Fruit fly (Drosophila melanogaster): ENCODE data around the gene CG43089.

CG43089 gene

DNA sequence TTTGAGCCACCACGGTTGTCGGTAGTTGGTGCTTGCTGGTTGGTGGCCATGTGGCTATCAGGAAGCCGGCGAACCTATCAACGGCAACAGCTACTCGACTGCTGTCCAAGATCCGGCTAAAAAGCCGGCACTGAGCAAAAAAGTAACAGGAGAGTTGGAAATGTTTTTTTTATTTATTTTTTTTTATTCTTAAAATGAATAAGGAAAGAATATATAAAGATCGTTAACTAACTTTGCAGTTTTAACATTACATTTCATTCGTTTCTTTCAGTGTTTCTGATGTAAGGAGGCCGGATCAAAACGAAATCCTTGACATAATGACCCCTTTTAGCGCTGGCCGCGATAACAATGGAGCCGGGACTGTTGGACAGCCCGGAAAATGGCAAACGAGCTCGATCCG, 29.8 kb upstream of the CG43089 start:
- TF ChIP-seq Hr96 (GFP tag; optimal IDR thresholded peaks at IDR 0.05) (no peak), pad (GFP tag; optimal IDR thresholded peaks at IDR 0.05) (no peak), bab1 (GFP tag; optimal IDR thresholded peaks at IDR 0.05) (no peak), tj (GFP tag; optimal IDR thresholded peaks at IDR 0.05) (no peak), Crg-1 (GFP tag; optimal IDR thresholded peaks at IDR 0.05) (no peak), CG12768 (GFP tag; optimal IDR thresholded peaks at IDR 0.05) (no peak), cic (GFP tag; optimal IDR thresholded peaks at IDR 0.05) (no peak), CG1620 (GFP tag; optimal IDR thresholded peaks at IDR 0.05) (no peak), cnc (optimal IDR thresholded peaks at IDR 0.05) (no peak), kay (GFP tag; ENCODE audit: borderline replicate concordance) (no peak), CG5204 (GFP tag; optimal IDR thresholded peaks at IDR 0.05) (no peak), CG14711 (tag; optimal IDR thresholded peaks at IDR 0.05) (no peak), Clk (GFP tag; optimal IDR thresholded peaks at IDR 0.05) (no peak), ovo (GFP tag; optimal IDR thresholded peaks at IDR 0.05) (no peak), CG7101 (tag; optimal IDR thresholded peaks at IDR 0.05) (no peak), CG33017 (tag; optimal IDR thresholded peaks at IDR 0.05) (no peak), Mnt (GFP tag; optimal IDR thresholded peaks at IDR 0.05) (no peak)

DNA sequence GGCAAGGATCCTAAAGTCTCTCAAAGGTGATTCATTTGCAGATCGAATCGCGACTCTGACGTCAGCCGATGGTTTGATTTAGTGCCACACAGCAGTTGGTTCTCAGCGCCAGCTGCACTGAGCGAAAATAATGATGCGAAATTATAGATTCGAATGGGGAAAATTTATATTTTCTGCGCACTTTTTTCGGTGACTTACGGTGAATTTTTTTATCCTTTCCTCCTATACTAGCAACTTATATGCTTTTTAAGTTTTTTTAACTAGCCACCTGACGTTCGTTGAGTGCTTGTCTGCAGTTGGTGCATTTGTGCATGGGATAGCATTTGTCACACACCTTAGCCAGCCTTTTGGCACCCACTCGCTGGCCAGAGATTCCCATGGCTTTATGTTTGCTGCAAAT, 27.6 kb upstream of the CG43089 start:
- TF ChIP-seq CG33017 (tag; optimal IDR thresholded peaks at IDR 0.05) (no peak), kay (GFP tag; ENCODE audit: borderline replicate concordance) (no peak)

DNA sequence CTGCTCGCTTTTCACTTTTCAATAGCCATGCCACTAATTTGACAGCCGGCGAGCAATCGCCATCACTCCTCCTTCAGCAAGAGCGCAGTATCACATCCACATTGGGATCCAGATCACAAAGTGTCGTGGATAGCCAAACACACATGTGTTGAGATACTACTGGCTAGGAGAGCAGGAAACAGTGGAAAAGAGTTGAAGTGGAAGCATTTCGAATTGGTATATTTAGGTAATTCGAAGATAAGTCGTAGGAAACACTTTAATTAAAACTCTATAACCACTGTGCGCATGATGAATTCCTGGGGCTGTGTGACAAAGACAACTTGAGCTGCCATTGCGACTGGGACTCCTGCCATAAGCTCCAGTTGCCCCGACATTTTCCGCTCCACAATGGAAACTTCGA, 23.7 kb upstream of the CG43089 start:
- TF ChIP-seq cic (GFP tag; optimal IDR thresholded peaks at IDR 0.05) (no peak), CG1620 (GFP tag; optimal IDR thresholded peaks at IDR 0.05) (no peak), CG7101 (tag; optimal IDR thresholded peaks at IDR 0.05) (no peak), Hr96 (GFP tag; optimal IDR thresholded peaks at IDR 0.05) (no peak), toe (GFP tag; optimal IDR thresholded peaks at IDR 0.05) (no peak), CG7045 (GFP tag; optimal IDR thresholded peaks at IDR 0.05) (no peak), bab1 (GFP tag; optimal IDR thresholded peaks at IDR 0.05) (no peak), CG14711 (tag; optimal IDR thresholded peaks at IDR 0.05) (no peak), pad (GFP tag; optimal IDR thresholded peaks at IDR 0.05) (no peak), CG5204 (GFP tag; optimal IDR thresholded peaks at IDR 0.05) (no peak), CG12768 (GFP tag; optimal IDR thresholded peaks at IDR 0.05) (no peak), CG11617 (GFP tag; optimal IDR thresholded peaks at IDR 0.05) (no peak), CG33017 (tag; optimal IDR thresholded peaks at IDR 0.05) (no peak)

DNA sequence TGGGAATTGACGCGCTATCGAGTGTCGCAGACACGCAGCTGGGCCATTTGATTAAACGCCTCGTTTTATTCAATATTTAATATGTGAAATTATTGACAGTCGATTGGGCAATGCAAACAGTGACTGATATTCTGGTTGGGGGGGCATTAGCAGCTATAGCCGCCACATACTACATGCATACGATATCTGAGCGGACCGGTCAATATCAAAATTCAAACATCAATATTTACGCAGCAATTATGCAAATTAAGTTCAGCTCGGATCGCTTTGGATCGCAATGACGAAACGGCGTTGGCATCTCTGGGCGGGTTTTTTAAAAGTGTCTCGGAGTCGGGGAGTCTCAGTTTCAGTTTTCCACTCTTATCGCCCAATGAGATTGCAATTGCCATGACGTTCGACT, 22.2 kb upstream of the CG43089 start:
- TF ChIP-seq CG5204 (GFP tag; optimal IDR thresholded peaks at IDR 0.05) = no peak
- no peak for TF ChIP-seq Clk (GFP tag; optimal IDR thresholded peaks at IDR 0.05)
- no peak for TF ChIP-seq CG11617 (GFP tag; optimal IDR thresholded peaks at IDR 0.05)
- no peak for TF ChIP-seq CG7045 (GFP tag; optimal IDR thresholded peaks at IDR 0.05)
- TF ChIP-seq CG14711 (tag; optimal IDR thresholded peaks at IDR 0.05) = no peak
- no peak for TF ChIP-seq Hr96 (GFP tag; optimal IDR thresholded peaks at IDR 0.05)
- TF ChIP-seq ovo (GFP tag; optimal IDR thresholded peaks at IDR 0.05) = no peak
- no peak for TF ChIP-seq CG1620 (GFP tag; optimal IDR thresholded peaks at IDR 0.05)
- TF ChIP-seq tj (GFP tag; optimal IDR thresholded peaks at IDR 0.05) = no peak

DNA sequence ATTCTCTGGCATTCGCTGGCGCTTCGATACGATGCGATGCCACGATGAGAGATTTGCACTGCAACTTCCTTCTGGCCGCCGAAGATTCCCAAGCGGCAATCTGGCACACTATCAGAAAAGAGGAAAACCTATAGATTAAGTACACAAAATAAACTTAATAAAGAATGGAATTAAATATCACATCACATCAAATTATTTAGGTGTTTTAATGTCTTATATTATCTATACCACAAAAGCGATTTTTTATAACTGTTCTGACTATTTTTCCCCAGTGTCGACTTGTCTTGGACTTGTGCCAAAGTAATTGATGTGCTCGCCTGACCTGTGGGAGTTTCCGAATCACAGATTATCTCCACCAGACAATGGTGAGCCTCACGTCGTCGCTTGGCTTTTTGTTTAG, 18.4 kb upstream of the CG43089 start:
- TF ChIP-seq CG14711 (tag; optimal IDR thresholded peaks at IDR 0.05) = no peak
- no peak for TF ChIP-seq CG7101 (tag; optimal IDR thresholded peaks at IDR 0.05)
- no peak for TF ChIP-seq CG5204 (GFP tag; optimal IDR thresholded peaks at IDR 0.05)
- no peak for TF ChIP-seq Crg-1 (GFP tag; optimal IDR thresholded peaks at IDR 0.05)
- no peak for TF ChIP-seq Hr96 (GFP tag; optimal IDR thresholded peaks at IDR 0.05)
- no peak for TF ChIP-seq CG7045 (GFP tag; optimal IDR thresholded peaks at IDR 0.05)
- TF ChIP-seq kay (GFP tag; ENCODE audit: borderline replicate concordance) = no peak
- no peak for TF ChIP-seq CG1620 (GFP tag; optimal IDR thresholded peaks at IDR 0.05)
- TF ChIP-seq tj (GFP tag; optimal IDR thresholded peaks at IDR 0.05) = no peak
- no peak for TF ChIP-seq pad (GFP tag; optimal IDR thresholded peaks at IDR 0.05)
- TF ChIP-seq Mnt (GFP tag; optimal IDR thresholded peaks at IDR 0.05) = no peak
- no peak for TF ChIP-seq CG33017 (tag; optimal IDR thresholded peaks at IDR 0.05)
- TF ChIP-seq CG12768 (GFP tag; optimal IDR thresholded peaks at IDR 0.05) = no peak
- no peak for TF ChIP-seq CG11617 (GFP tag; optimal IDR thresholded peaks at IDR 0.05)
- no peak for TF ChIP-seq cnc (optimal IDR thresholded peaks at IDR 0.05)
- TF ChIP-seq bab1 (GFP tag; optimal IDR thresholded peaks at IDR 0.05) = no peak

DNA sequence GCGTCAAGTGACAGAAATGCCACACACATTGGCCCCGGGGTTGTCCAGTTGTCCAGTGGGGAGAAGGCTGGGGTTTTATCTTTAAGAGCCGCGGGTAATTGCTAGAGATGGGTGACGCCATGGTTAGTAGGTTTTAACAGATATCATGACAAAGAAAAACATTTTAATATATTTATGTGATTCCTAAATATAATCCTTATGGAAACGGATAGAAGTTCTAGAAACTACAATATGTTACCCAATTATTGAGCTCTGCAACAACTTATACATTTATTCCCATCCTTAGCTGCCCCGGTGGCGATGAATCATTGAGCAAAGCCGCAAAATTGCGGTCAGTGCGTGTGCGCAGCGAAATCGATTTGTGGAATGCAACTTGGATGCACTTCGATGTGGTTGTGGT, 11.8 kb upstream of the CG43089 start:
- no peak for TF ChIP-seq tj (GFP tag; optimal IDR thresholded peaks at IDR 0.05)
- TF ChIP-seq CG12768 (GFP tag; optimal IDR thresholded peaks at IDR 0.05) = no peak
- no peak for TF ChIP-seq bab1 (GFP tag; optimal IDR thresholded peaks at IDR 0.05)
- TF ChIP-seq CG7045 (GFP tag; optimal IDR thresholded peaks at IDR 0.05) = no peak
- no peak for TF ChIP-seq pad (GFP tag; optimal IDR thresholded peaks at IDR 0.05)

DNA sequence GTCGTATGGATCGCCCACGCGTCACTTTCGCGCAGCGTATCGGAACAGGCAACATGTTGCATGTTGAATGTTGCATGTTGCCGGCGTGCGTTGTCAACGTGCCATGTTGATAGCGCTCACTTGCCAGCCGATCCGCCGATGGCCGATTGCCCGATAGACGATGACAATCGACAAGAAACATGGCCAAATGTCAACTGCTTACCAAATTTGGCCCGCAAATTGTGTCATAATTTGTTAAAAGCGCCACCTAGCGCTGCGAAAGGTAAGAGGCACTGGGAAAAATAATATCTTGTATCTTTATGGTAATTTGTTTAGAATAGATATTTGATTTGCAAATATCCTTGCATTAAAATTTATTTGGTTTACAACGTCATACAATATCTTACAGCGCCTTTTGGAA, 11.3 kb upstream of the CG43089 start:
- TF ChIP-seq bab1 (GFP tag; optimal IDR thresholded peaks at IDR 0.05) (no peak), cnc (optimal IDR thresholded peaks at IDR 0.05) (no peak), CG12768 (GFP tag; optimal IDR thresholded peaks at IDR 0.05) (no peak), ovo (GFP tag; optimal IDR thresholded peaks at IDR 0.05) (no peak), Clk (GFP tag; optimal IDR thresholded peaks at IDR 0.05) (no peak), CG33017 (tag; optimal IDR thresholded peaks at IDR 0.05) (no peak), CG5204 (GFP tag; optimal IDR thresholded peaks at IDR 0.05) (no peak)

Data from whole organism, adult.